Worm (Caenorhabditis elegans) whole organism, late embryonic: ENCODE data around the gene myrf-1.

ENCODE experiments used
- C08G9.2 ChIP-seq: sonication (generic microtip); optimal IDR thresholded peaks from 2 replicates; lab custom pipeline; 2016; ENCODE audit warnings: mild to moderate bottlenecking, missing genetic modification characterization, moderate library complexity, missing compliant biosample characterization
- C38D4.7 ChIP-seq: fragments of 200-800 bp; sonication (Bioruptor generic); optimal IDR thresholded peaks from 2 replicates; lab custom pipeline; 2018; ENCODE audit warnings: mild to moderate bottlenecking, missing genetic modification characterization, moderate library complexity, missing compliant biosample characterization
- F13H6.1 ChIP-seq: sonication (generic microtip); optimal IDR thresholded peaks from 2 replicates; lab custom pipeline; 2016; ENCODE audit warnings: missing genetic modification characterization, missing compliant biosample characterization
- K02D7.2 ChIP-seq: sonication (generic microtip); optimal IDR thresholded peaks from 2 replicates; lab custom pipeline; 2017; ENCODE audit warnings: mild to moderate bottlenecking, missing genetic modification characterization, missing compliant biosample characterization
- ama-1 ChIP-seq: fragments of 150-350 bp; optimal IDR thresholded peaks from 2 replicates; lab custom pipeline; 2014
- ceh-2 ChIP-seq: sonication (generic microtip); optimal IDR thresholded peaks from 2 replicates; lab custom pipeline; 2016; ENCODE audit warnings: missing genotype, missing genetic modification characterization, missing compliant biosample characterization
- ceh-22 ChIP-seq: sonication (generic microtip); optimal IDR thresholded peaks from 2 replicates; lab custom pipeline; 2017; ENCODE audit warnings: missing biosample characterization, missing genetic modification characterization
- ceh-24 ChIP-seq: sonication (generic microtip); optimal IDR thresholded peaks from 2 replicates; lab custom pipeline; 2016; ENCODE audit warnings: mild to moderate bottlenecking, missing genetic modification characterization, missing compliant biosample characterization
- ceh-31 ChIP-seq: sonication (generic microtip); optimal IDR thresholded peaks from 2 replicates; lab custom pipeline; 2016; ENCODE audit warnings: missing genetic modification characterization, missing compliant biosample characterization
- ceh-34 ChIP-seq: sonication (generic microtip); optimal IDR thresholded peaks from 2 replicates; lab custom pipeline; 2016; ENCODE audit warnings: mild to moderate bottlenecking, missing genetic modification characterization, missing compliant biosample characterization
- ceh-48 ChIP-seq: sonication (generic microtip); optimal IDR thresholded peaks from 2 replicates; lab custom pipeline; 2016; ENCODE audit warnings: missing genetic modification characterization, inconsistent platforms, missing compliant biosample characterization
- ceh-6 ChIP-seq: fragments of 200-800 bp; sonication (Bioruptor generic); optimal IDR thresholded peaks from 2 replicates; lab custom pipeline; 2018; ENCODE audit warnings: mild to moderate bottlenecking, missing genetic modification characterization, missing compliant biosample characterization
- che-1 ChIP-seq: sonication (generic microtip); optimal IDR thresholded peaks from 2 replicates; lab custom pipeline; 2016; ENCODE audit warnings: mild to moderate bottlenecking, missing genetic modification characterization, missing compliant biosample characterization
- dmd-4 ChIP-seq: sonication (generic microtip); optimal IDR thresholded peaks from 2 replicates; lab custom pipeline; 2016; ENCODE audit warnings: borderline replicate concordance, missing genetic modification characterization, missing compliant biosample characterization
- dve-1 ChIP-seq: sonication (generic microtip); optimal IDR thresholded peaks from 2 replicates; lab custom pipeline; 2017; ENCODE audit warnings: antibody characterized with exemption, mild to moderate bottlenecking, missing genetic modification characterization, missing compliant biosample characterization
- ets-4 ChIP-seq: sonication (generic microtip); optimal IDR thresholded peaks from 2 replicates; lab custom pipeline; 2016; ENCODE audit warnings: missing genetic modification characterization, missing compliant biosample characterization
- eyg-1 ChIP-seq: sonication (generic microtip); optimal IDR thresholded peaks from 2 replicates; lab custom pipeline; 2016; ENCODE audit warnings: missing genotype, missing genetic modification characterization, missing compliant biosample characterization
- fkh-6 ChIP-seq: sonication (generic microtip); optimal IDR thresholded peaks from 2 replicates; lab custom pipeline; 2016; ENCODE audit warnings: missing genetic modification characterization, missing compliant biosample characterization
- hlh-13 ChIP-seq: fragments of 200-800 bp; sonication (Bioruptor generic); optimal IDR thresholded peaks from 2 replicates; lab custom pipeline; 2018; ENCODE audit warnings: mild to moderate bottlenecking, missing genetic modification characterization, missing compliant biosample characterization
- hlh-15 ChIP-seq: sonication (generic microtip); optimal IDR thresholded peaks from 2 replicates; lab custom pipeline; 2016; ENCODE audit warnings: missing genetic modification characterization, missing compliant biosample characterization
- hlh-6 ChIP-seq: sonication (generic microtip); optimal IDR thresholded peaks from 2 replicates; lab custom pipeline; 2016; ENCODE audit warnings: missing genotype, missing genetic modification characterization, missing compliant biosample characterization
- lin-11 ChIP-seq: fragments of 200-800 bp; sonication (Bioruptor generic); optimal IDR thresholded peaks from 2 replicates; lab custom pipeline; 2018; ENCODE audit warnings: mild to moderate bottlenecking, missing genetic modification characterization, missing compliant biosample characterization
- madf-2 ChIP-seq: sonication (generic microtip); optimal IDR thresholded peaks from 2 replicates; lab custom pipeline; 2017; ENCODE audit warnings: missing genetic modification characterization, missing compliant biosample characterization
- mec-3 ChIP-seq: sonication (generic microtip); optimal IDR thresholded peaks from 2 replicates; lab custom pipeline; 2016; ENCODE audit warnings: borderline replicate concordance, missing genetic modification characterization, missing compliant biosample characterization
- nfya-1 ChIP-seq: sonication (generic microtip); optimal IDR thresholded peaks from 2 replicates; lab custom pipeline; 2017; ENCODE audit warnings: missing genetic modification characterization, mild to moderate bottlenecking, missing compliant biosample characterization, antibody characterized with exemption, moderate library complexity
- nhr-232 ChIP-seq: sonication (generic microtip); optimal IDR thresholded peaks from 2 replicates; lab custom pipeline; 2016; ENCODE audit warnings: missing genetic modification characterization, missing compliant biosample characterization
- odd-2 ChIP-seq: sonication (generic microtip); optimal IDR thresholded peaks from 2 replicates; lab custom pipeline; 2017; ENCODE audit warnings: antibody characterized with exemption, mild to moderate bottlenecking, missing genetic modification characterization, missing compliant biosample characterization
- pag-3 ChIP-seq: sonication (generic microtip); optimal IDR thresholded peaks from 2 replicates; lab custom pipeline; 2016; ENCODE audit warnings: missing compliant biosample characterization, missing genetic modification characterization, borderline replicate concordance
- pat-9 ChIP-seq: fragments of 200-800 bp; sonication (Bioruptor generic); optimal IDR thresholded peaks from 2 replicates; lab custom pipeline; 2018; ENCODE audit warnings: mild to moderate bottlenecking, missing genetic modification characterization, moderate library complexity, missing compliant biosample characterization
- pha-2 ChIP-seq: sonication (generic microtip); optimal IDR thresholded peaks from 2 replicates; lab custom pipeline; 2017; ENCODE audit warnings: mild to moderate bottlenecking, missing genetic modification characterization, missing compliant biosample characterization
- pha-4 ChIP-seq: fragments of 150-350 bp; optimal IDR thresholded peaks from 2 replicates; lab custom pipeline; 2018; ENCODE audit warnings: missing biosample characterization, missing genetic modification reagents, missing genetic modification characterization
- pqm-1 ChIP-seq: sonication (generic microtip); optimal IDR thresholded peaks from 2 replicates; lab custom pipeline; 2016; ENCODE audit warnings: missing genetic modification characterization, missing compliant biosample characterization
- pros-1 ChIP-seq: fragments of 150-350 bp; optimal IDR thresholded peaks from 2 replicates; lab custom pipeline; 2014; ENCODE audit warnings: missing biosample characterization, missing genetic modification reagents, missing genetic modification characterization
- ref-2 ChIP-seq: sonication (generic microtip); optimal IDR thresholded peaks from 2 replicates; lab custom pipeline; 2016; ENCODE audit warnings: missing genetic modification characterization, missing compliant biosample characterization
- unc-42 ChIP-seq: sonication (generic microtip); optimal IDR thresholded peaks from 2 replicates; lab custom pipeline; 2016; ENCODE audit warnings: missing genotype, missing genetic modification characterization, missing compliant biosample characterization
- zip-5 ChIP-seq: sonication (generic microtip); optimal IDR thresholded peaks from 2 replicates; lab custom pipeline; 2016; ENCODE audit warnings: missing genetic modification characterization, missing compliant biosample characterization
- ztf-16 ChIP-seq: sonication (generic microtip); optimal IDR thresholded peaks from 2 replicates; lab custom pipeline; 2017; ENCODE audit warnings: missing genetic modification characterization, missing compliant biosample characterization

myrf-1 gene

DNA sequence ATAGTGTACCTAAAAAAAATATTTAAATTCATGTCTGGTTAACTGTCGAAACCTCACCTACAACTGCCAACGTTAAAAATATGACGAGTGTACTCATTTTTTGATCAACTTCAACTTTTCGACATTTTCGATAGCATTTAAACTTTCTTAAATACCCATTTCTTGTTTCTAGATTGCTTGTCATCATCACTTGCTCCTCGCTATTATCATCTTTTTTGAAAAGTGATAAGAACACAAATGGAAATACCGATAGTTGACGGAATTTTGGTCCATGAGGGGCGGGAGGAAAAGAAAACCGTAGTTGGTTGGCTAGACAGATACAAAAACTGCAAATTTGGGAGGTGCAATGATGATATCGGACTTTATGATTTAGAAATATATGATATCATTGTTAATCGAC lies 32.2 kb downstream of the myrf-1 start, which contains the start of gene clec-143:
Gene clec-143, minus strand, starts transcription at position 139 of the 400 bp plus-strand sequence.
- TF ChIP-seq hlh-15 (tag; lab: Kevin White, UChicago) (no peak), nfya-1 (tag; lab: Kevin White, UChicago) (no peak), pros-1 (tag; lab: Kevin White, UChicago) (no peak), ceh-48 (tag; lab: Kevin White, UChicago) (no peak), dmd-4 (no peak), pqm-1 (no peak)
- TF ChIP-seq, all 69 proteins: peak for 0

DNA sequence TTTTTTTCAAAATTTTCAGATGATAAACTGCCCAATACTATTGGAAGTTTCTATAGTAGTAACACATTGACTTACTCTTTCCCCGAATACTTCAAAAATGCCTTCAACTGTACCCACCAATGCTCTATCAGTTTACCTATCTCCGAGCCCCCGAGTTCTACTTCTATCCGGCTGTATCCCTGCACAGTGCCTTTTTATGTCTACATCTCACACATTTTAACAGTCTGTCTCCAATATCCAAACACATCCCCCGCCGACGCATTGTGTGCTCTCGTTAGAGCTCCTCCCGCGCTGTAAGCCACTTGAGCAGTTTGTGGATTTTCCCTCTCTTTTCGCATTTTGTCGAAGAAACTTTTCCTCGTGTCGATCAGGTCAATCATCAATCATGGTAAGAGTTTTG lies 35.8 kb downstream of the myrf-1 start, which contains the start of gene tnc-2:
Gene tnc-2, plus strand, starts transcription at position 301 of the 400 bp plus-strand sequence.
- no peak for TF ChIP-seq eyg-1 (tag; lab: Kevin White, UChicago)
- no peak for TF ChIP-seq ceh-34 (tag; lab: Kevin White, UChicago)
- TF ChIP-seq F13H6.1 (tag; lab: Kevin White, UChicago): no peak
- no peak for TF ChIP-seq ceh-24 (tag; lab: Kevin White, UChicago)
- no peak for TF ChIP-seq madf-2 (tag; lab: Kevin White, UChicago)
- TF ChIP-seq che-1 (tag; lab: Kevin White, UChicago): no peak
- TF ChIP-seq ceh-22: no peak
- TF ChIP-seq zip-5 (tag; lab: Kevin White, UChicago): no peak
- TF ChIP-seq ref-2 (tag; lab: Kevin White, UChicago): no peak
- no peak for TF ChIP-seq ceh-31 (tag; lab: Kevin White, UChicago)
- TF ChIP-seq hlh-13 (GFP tag; lab: Kevin White, UChicago): no peak
- TF ChIP-seq odd-2 (tag; lab: Kevin White, UChicago): no peak
- no peak for TF ChIP-seq pha-4
- no peak for TF ChIP-seq ama-1 (lab: Kevin White, UChicago)
- TF ChIP-seq ceh-48 (tag; lab: Kevin White, UChicago): no peak
- TF ChIP-seq pha-2: no peak
- TF ChIP-seq pag-3 (tag; lab: Kevin White, UChicago): no peak

DNA sequence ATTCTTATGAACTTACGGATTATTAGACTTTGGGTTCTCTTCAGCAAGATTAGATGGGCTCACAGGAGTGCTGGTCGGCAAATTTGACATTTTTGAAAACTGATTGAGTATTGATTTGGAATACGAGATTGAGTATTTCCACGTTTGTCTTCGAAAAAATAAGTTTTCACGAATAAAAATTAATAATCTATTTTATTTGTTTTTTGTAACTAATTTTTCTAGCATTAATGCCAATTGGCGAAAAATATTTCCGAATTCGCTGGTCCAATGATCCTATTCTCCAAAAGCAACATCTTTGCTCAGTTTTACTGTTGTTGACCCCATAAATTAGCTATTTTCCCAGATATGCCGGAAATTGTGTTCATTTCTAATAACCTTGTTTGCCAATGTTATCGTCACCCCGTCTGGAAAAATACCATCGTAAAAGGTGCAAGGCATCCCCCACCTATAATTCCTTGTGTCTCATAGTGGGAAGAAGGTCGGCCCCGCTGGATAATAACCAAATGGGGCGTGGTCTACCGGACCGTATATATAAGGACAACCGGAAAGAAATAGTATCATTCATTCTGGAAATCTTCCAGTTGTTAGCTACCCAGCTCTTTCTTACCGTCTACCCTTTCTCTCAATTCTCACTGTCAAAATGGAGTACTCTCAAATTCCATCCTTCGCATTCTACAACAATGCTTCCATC lies 38.0 kb downstream of the myrf-1 start, which contains the start of the genes ZK673.6 and sdz-37:
Gene ZK673.6, minus strand, starts transcription at position 101 of the 691 bp plus-strand sequence.
Gene sdz-37, plus strand, starts transcription at position 641 of the 691 bp plus-strand sequence.
- TF ChIP-seq C38D4.7 (GFP tag; lab: Kevin White, UChicago) (no peak), dve-1 (tag; lab: Kevin White, UChicago) (no peak), eyg-1 (tag; lab: Kevin White, UChicago) (no peak)

DNA sequence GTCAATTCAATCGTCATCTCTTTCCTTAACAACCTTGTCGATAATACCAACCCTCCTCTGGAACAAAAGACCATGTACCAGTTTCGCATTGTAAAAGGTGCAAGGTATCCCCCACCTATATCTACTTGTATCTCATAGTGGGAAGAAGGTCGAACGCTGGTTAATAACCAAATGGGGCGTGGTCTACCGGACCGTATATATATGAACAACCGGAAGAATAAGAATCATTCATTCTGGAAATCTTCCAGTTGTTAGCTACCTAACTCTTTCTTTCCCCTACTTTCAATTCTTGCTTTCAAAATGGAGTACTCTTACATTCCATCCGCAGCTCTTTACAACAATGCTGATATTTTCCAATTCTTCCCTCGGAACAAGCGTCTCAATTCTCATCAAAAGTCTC lies 41.1 kb downstream of the myrf-1 start, which contains the start of gene ZK673.5:
Gene ZK673.5, plus strand, starts transcription at position 301 of the 400 bp plus-strand sequence.
- TF ChIP-seq nfya-1 (tag; lab: Kevin White, UChicago) (no peak), ref-2 (tag; lab: Kevin White, UChicago) (no peak), dve-1 (tag; lab: Kevin White, UChicago) (no peak), fkh-6 (tag; lab: Kevin White, UChicago) (no peak), ets-4 (tag; lab: Kevin White, UChicago) (no peak), pat-9 (tag; lab: Kevin White, UChicago) (no peak), ztf-16 (tag; lab: Kevin White, UChicago) (no peak)

DNA sequence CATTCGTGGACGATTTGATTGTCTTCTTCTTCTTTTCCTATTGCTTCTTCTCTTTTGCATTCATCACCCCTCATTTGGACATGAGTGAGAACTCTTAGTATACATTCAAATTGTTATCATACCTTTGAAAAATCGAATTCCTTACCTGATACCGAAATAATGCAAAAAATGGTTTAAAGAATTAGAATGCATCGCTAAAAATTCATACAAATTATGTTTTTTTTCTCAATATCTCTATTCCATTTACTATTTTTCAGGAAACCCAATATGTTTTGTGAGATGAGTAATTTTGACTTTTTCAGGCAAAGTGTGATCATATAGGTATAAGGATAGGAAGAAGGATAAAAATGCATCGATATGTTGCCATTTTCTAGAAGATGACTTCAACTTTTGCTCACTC lies 45.4 kb downstream of the myrf-1 start, which contains the start of gene ZK673.11:
Gene ZK673.11, plus strand, starts transcription at position 301 of the 400 bp plus-strand sequence.
- TF ChIP-seq ceh-2 (tag; lab: Kevin White, UChicago) (no peak), lin-11 (tag; lab: Kevin White, UChicago) (no peak), hlh-6 (no peak), ref-2 (tag; lab: Kevin White, UChicago) (no peak), nhr-232 (tag; lab: Kevin White, UChicago) (no peak), pros-1 (tag; lab: Kevin White, UChicago) (no peak), ceh-6 (GFP tag; lab: Kevin White, UChicago) (no peak), K02D7.2 (tag; lab: Kevin White, UChicago) (no peak), mec-3 (tag; lab: Kevin White, UChicago) (no peak), ama-1 (lab: Kevin White, UChicago) (no peak), zip-5 (tag; lab: Kevin White, UChicago) (no peak), unc-42 (tag; lab: Kevin White, UChicago) (no peak), C08G9.2 (tag; lab: Kevin White, UChicago) (no peak)
